Worm (Caenorhabditis elegans) whole organism, L4/young adult: ENCODE measurements around the gene gcy-34.

Experiments
- W03F9.2 ChIP-seq: fragments of 150-350 bp; optimal IDR thresholded peaks from 2 replicates; lab custom pipeline; 2014; ENCODE audit warnings: missing biosample characterization, missing genetic modification characterization
- dao-5 ChIP-seq: sonication (generic microtip); optimal IDR thresholded peaks from 2 replicates; lab custom pipeline; 2016; ENCODE audit warnings: missing genotype, missing genetic modification characterization, moderate library complexity, missing compliant biosample characterization
- him-1 ChIP-seq: sonication (generic microtip); optimal IDR thresholded peaks from 2 replicates; lab custom pipeline; 2016; ENCODE audit warnings: missing genotype, missing genetic modification reagents, missing genetic modification characterization, missing compliant biosample characterization

- no peak for TF ChIP-seq him-1
- TF ChIP-seq dao-5, result no peak
- no peak for TF ChIP-seq W03F9.2 (tag; lab: Kevin White, UChicago)
These were observed 23.4 kb upstream of the gcy-34 start for ce11 chrV:13409089-13409488.
